Worm (Caenorhabditis elegans) whole organism, young adult: Measurements from ENCODE around the gene adh-1.

ENCODE experiments used
- F22D6.2 ChIP-seq: sonication (generic microtip); optimal IDR thresholded peaks from 2 replicates; lab custom pipeline; 2016; ENCODE audit warnings: mild to moderate bottlenecking, missing genetic modification characterization, missing compliant biosample characterization
- F33H1.4 ChIP-seq: fragments of 200-800 bp; sonication (Bioruptor generic); IDR thresholded peaks from 2 replicates; pipeline ENCODE4 v1.3.6; 2022; ENCODE audit warnings: missing genetic modification reagents, missing genetic modification characterization, missing compliant biosample characterization
- F37B4.10 ChIP-seq: fragments of 200-800 bp; sonication (Bioruptor generic); IDR thresholded peaks from 2 replicates; pipeline ENCODE4 v1.3.6; 2022; ENCODE audit warnings: missing genetic modification characterization, missing compliant biosample characterization
- F55B11.4 ChIP-seq: sonication (generic microtip); optimal IDR thresholded peaks from 2 replicates; lab custom pipeline; 2016; ENCODE audit warnings: missing compliant biosample characterization, missing genetic modification characterization, borderline replicate concordance; ENCODE audit not compliant: insufficient read depth
- Y56A3A.18 ChIP-seq: fragments of 200-800 bp; sonication (Bioruptor generic); IDR thresholded peaks from 2 replicates; pipeline ENCODE4 v1.3.6; 2022; ENCODE audit warnings: missing genetic modification reagents, missing genetic modification characterization, missing compliant biosample characterization
- ama-1 ChIP-seq, 3 experiments: fragments of 150-350 bp in 1 of 3; sonication (generic microtip) in 2 of 3; optimal IDR thresholded peaks; 2 replicates each; lab custom pipeline; 2014 to 2018; ENCODE audit warnings: missing biosample characterization in 2 of 3, missing genetic modification characterization in 2 of 3, missing genetic modification reagents in 2 of 3
- ceh-79 ChIP-seq: sonication (generic microtip); optimal IDR thresholded peaks from 2 replicates; lab custom pipeline; 2017; ENCODE audit warnings: mild to moderate bottlenecking, missing genetic modification characterization, missing compliant biosample characterization
- egl-18 ChIP-seq: fragments of 200-800 bp; sonication (Bioruptor generic); IDR thresholded peaks from 2 replicates; pipeline ENCODE4 v1.3.6; 2022; ENCODE audit warnings: missing genetic modification reagents, missing genetic modification characterization, missing compliant biosample characterization
- ets-4 ChIP-seq: fragments of 200-800 bp; sonication (Bioruptor generic); optimal IDR thresholded peaks from 2 replicates; lab custom pipeline; 2018; ENCODE audit warnings: mild to moderate bottlenecking, missing genetic modification characterization, missing compliant biosample characterization
- gei-17 ChIP-seq: fragments of 200-800 bp; sonication (Bioruptor generic); optimal IDR thresholded peaks from 2 replicates; lab custom pipeline; 2018; ENCODE audit warnings: mild to moderate bottlenecking, missing genetic modification characterization, missing compliant biosample characterization
- hmg-20 ChIP-seq: fragments of 200-800 bp; sonication (Bioruptor generic); IDR thresholded peaks from 2 replicates; pipeline ENCODE4 v1.3.6; 2022; ENCODE audit warnings: missing genetic modification reagents, missing genetic modification characterization, missing compliant biosample characterization
- lin-35 ChIP-seq, 3 experiments: fragments of 150-350 bp in 2 of 3; sonication (generic microtip) in 1 of 3; optimal IDR thresholded peaks; 2 replicates each; lab custom pipeline; 2014 to 2018; ENCODE audit warnings: missing biosample characterization in 3 of 3, missing genetic modification characterization in 3 of 3, missing genetic modification reagents in 3 of 3
- rpc-1 ChIP-seq, 2 experiments: fragments of 150-350 bp in 1 of 2; sonication (generic microtip) in 1 of 2; optimal IDR thresholded peaks; 2 replicates each; lab custom pipeline; 2014 to 2018; ENCODE audit warnings: missing biosample characterization in 1 of 2, missing genetic modification characterization in 1 of 2, missing genetic modification reagents in 1 of 2, missing genotype in 1 of 2
- unc-62 ChIP-seq: fragments of 150-350 bp; optimal IDR thresholded peaks from 2 replicates; lab custom pipeline; 2014; ENCODE audit warnings: missing biosample characterization, missing genetic modification reagents, missing genetic modification characterization

DNA sequence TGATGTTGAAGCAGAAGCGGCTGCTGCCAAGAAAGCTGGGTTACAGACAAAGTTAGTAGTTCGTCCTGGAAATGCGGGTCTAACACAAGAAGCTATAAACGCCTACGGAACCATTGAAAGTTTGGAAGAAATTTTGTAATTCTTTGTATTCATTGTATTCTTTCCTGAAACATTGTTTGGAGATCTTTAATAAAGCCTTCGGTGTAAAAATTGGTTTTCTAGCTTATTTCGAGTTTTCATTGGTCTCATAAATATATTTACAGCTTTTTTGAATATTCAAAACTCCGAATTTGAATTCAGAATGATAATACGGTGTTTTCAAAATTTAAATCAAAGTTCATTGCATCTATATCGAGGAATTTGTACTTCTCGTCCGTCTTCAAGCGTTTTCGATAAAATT, 46.8 kb downstream of the adh-1 start, which contains the start of gene F58H1.8:
- TF ChIP-seq unc-62 (GFP tag; lab: Kevin White, UChicago), result no peak
- TF ChIP-seq F33H1.4, result no peak
- TF ChIP-seq gei-17, result no peak
- no peak for TF ChIP-seq ceh-79 (tag; lab: Kevin White, UChicago)
- no peak for TF ChIP-seq F37B4.10 (GFP tag; lab: Robert Waterston, UW)
- TF ChIP-seq rpc-1 (optimal IDR thresholded peaks at IDR 0.05; lab: Kevin White, UChicago), result no peak
- TF ChIP-seq rpc-1 (tag; optimal IDR thresholded peaks at IDR 0.05; lab: Kevin White, UChicago), result no peak
- no peak for TF ChIP-seq ets-4 (GFP tag; lab: Kevin White, UChicago)
- no peak for TF ChIP-seq lin-35 (GFP tag; optimal IDR thresholded peaks at IDR 0.05; lab: Kevin White, UChicago)
- no peak for TF ChIP-seq hmg-20 (GFP tag; lab: Robert Waterston, UW)
- TF ChIP-seq Y56A3A.18 (GFP tag; lab: Robert Waterston, UW), result no peak
- no peak for TF ChIP-seq ama-1 (optimal IDR thresholded peaks at IDR 0.05; lab: Kevin White, UChicago)
- no peak for TF ChIP-seq ama-1 (GFP tag; optimal IDR thresholded peaks at IDR 0.05; lab: Kevin White, UChicago)
- no peak for TF ChIP-seq egl-18 (GFP tag; lab: Robert Waterston, UW)
- TF ChIP-seq F22D6.2, result no peak
- TF ChIP-seq F55B11.4 (tag; lab: Kevin White, UChicago), result no peak
